Worm (Caenorhabditis elegans) whole organism, L2 larva: ENCODE results near the gene B0496.2.

Experiments
- C34F6.9 ChIP-seq: fragments of 150-350 bp; optimal IDR thresholded peaks from 2 replicates; lab custom pipeline; 2014; ENCODE audit warnings: missing biosample characterization, missing genetic modification characterization
- R02D3.7 ChIP-seq: fragments of 150-350 bp; optimal IDR thresholded peaks from 2 replicates; lab custom pipeline; 2014; ENCODE audit warnings: missing biosample characterization, missing genetic modification characterization
- ZK546.5 ChIP-seq: sonication (generic microtip); optimal IDR thresholded peaks from 2 replicates; lab custom pipeline; 2017; ENCODE audit warnings: missing biosample characterization, missing genetic modification characterization
- alr-1 ChIP-seq: fragments of 150-350 bp; optimal IDR thresholded peaks from 2 replicates; lab custom pipeline; 2014; ENCODE audit warnings: missing biosample characterization, missing genetic modification characterization
- aly-2 ChIP-seq: fragments of 150-350 bp; optimal IDR thresholded peaks from 2 replicates; lab custom pipeline; 2014; ENCODE audit warnings: missing biosample characterization, missing genetic modification characterization
- ama-1 ChIP-seq: fragments of 150-350 bp; optimal IDR thresholded peaks from 2 replicates; lab custom pipeline; 2018; ENCODE audit warnings: inconsistent platforms
- blmp-1 ChIP-seq: sonication (generic microtip); optimal IDR thresholded peaks from 2 replicates; lab custom pipeline; 2017; ENCODE audit warnings: missing genetic modification characterization, mild to moderate bottlenecking, missing compliant biosample characterization, antibody characterized with exemption, moderate library complexity; ENCODE audit not compliant: insufficient read depth
- ceh-16 ChIP-seq: fragments of 150-350 bp; optimal IDR thresholded peaks from 2 replicates; lab custom pipeline; 2014; ENCODE audit warnings: missing biosample characterization, missing genetic modification characterization
- ceh-82 ChIP-seq: fragments of 150-350 bp; optimal IDR thresholded peaks from 2 replicates; lab custom pipeline; 2014; ENCODE audit warnings: missing biosample characterization, missing genetic modification characterization
- crh-2 ChIP-seq: sonication (generic microtip); optimal IDR thresholded peaks from 2 replicates; lab custom pipeline; 2017; ENCODE audit warnings: missing biosample characterization, missing genetic modification characterization
- dmd-4 ChIP-seq: sonication (generic microtip); optimal IDR thresholded peaks from 2 replicates; lab custom pipeline; 2017; ENCODE audit warnings: missing biosample characterization, missing genetic modification characterization
- elt-1 ChIP-seq: fragments of 150-350 bp; optimal IDR thresholded peaks from 2 replicates; lab custom pipeline; 2014; ENCODE audit warnings: missing biosample characterization, missing genetic modification characterization
- elt-3 ChIP-seq: sonication (generic microtip); optimal IDR thresholded peaks from 2 replicates; lab custom pipeline; 2017; ENCODE audit warnings: missing biosample characterization, missing genetic modification characterization
- fos-1 ChIP-seq: fragments of 150-350 bp; optimal IDR thresholded peaks from 2 replicates; lab custom pipeline; 2014; ENCODE audit warnings: missing biosample characterization, missing genetic modification characterization
- lin-11 ChIP-seq: fragments of 150-350 bp; sonication (generic microtip); optimal IDR thresholded peaks from 2 replicates; lab custom pipeline; 2014; ENCODE audit warnings: missing biosample characterization, missing genetic modification characterization, inconsistent platforms, mixed read lengths
- lin-39 ChIP-seq: fragments of 150-350 bp; optimal IDR thresholded peaks from 2 replicates; lab custom pipeline; 2014; ENCODE audit warnings: missing biosample characterization, missing genetic modification reagents, missing genetic modification characterization
- lsy-2 ChIP-seq, 2 experiments: fragments of 150-350 bp in 1 of 2; sonication (generic microtip) in 1 of 2; optimal IDR thresholded peaks; 2 replicates each; lab custom pipeline; 2014 to 2017; ENCODE audit warnings: missing biosample characterization in 2 of 2, missing genetic modification characterization in 2 of 2
- mbf-1 ChIP-seq: sonication (generic microtip); optimal IDR thresholded peaks from 2 replicates; lab custom pipeline; 2017; ENCODE audit warnings: missing biosample characterization, missing genetic modification characterization
- mdl-1 ChIP-seq, 2 experiments: fragments of 150-350 bp in 1 of 2; sonication (generic microtip) in 1 of 2; optimal IDR thresholded peaks; 2 replicates each; lab custom pipeline; 2017; ENCODE audit warnings: missing biosample characterization in 2 of 2, missing genetic modification characterization in 2 of 2
- nhr-11 ChIP-seq: fragments of 150-350 bp; optimal IDR thresholded peaks from 2 replicates; lab custom pipeline; 2014; ENCODE audit warnings: missing biosample characterization, missing genetic modification characterization
- nhr-12 ChIP-seq: fragments of 150-350 bp; optimal IDR thresholded peaks from 2 replicates; lab custom pipeline; 2014; ENCODE audit warnings: missing biosample characterization, missing genetic modification characterization
- nhr-129 ChIP-seq: fragments of 150-350 bp; optimal IDR thresholded peaks from 2 replicates; lab custom pipeline; 2014; ENCODE audit warnings: missing biosample characterization, missing genetic modification characterization
- nhr-77 ChIP-seq: fragments of 150-350 bp; optimal IDR thresholded peaks from 2 replicates; lab custom pipeline; 2014; ENCODE audit warnings: missing biosample characterization, missing genetic modification characterization
- peb-1 ChIP-seq: fragments of 150-350 bp; optimal IDR thresholded peaks from 2 replicates; lab custom pipeline; 2014; ENCODE audit warnings: missing biosample characterization, missing genetic modification characterization
- sem-4 ChIP-seq: fragments of 150-350 bp; optimal IDR thresholded peaks from 2 replicates; lab custom pipeline; 2014; ENCODE audit warnings: missing biosample characterization, missing genetic modification reagents, missing genetic modification characterization
- skn-1 ChIP-seq: sonication (generic microtip); optimal IDR thresholded peaks from 2 replicates; lab custom pipeline; 2017; ENCODE audit warnings: missing biosample characterization, missing genetic modification characterization
- sma-3 ChIP-seq: sonication (generic microtip); optimal IDR thresholded peaks from 2 replicates; lab custom pipeline; 2016; ENCODE audit warnings: missing genetic modification reagents, missing genetic modification characterization, missing compliant biosample characterization
- sma-9 ChIP-seq, 2 experiments: fragments of 150-350 bp in 1 of 2; sonication (generic microtip) in 1 of 2; optimal IDR thresholded peaks; 2 replicates each; lab custom pipeline; 2014 to 2016; ENCODE audit warnings: missing genetic modification characterization in 2 of 2, mild to moderate bottlenecking in 1 of 2, missing biosample characterization in 1 of 2, missing compliant biosample characterization in 1 of 2, missing genetic modification reagents in 1 of 2, moderate library complexity in 1 of 2
- unc-55 ChIP-seq: fragments of 150-350 bp; sonication (generic microtip); optimal IDR thresholded peaks from 3 replicates; lab custom pipeline; 2014; ENCODE audit warnings: missing biosample characterization, missing genetic modification reagents, missing genetic modification characterization
- unc-62 ChIP-seq: fragments of 150-350 bp; optimal IDR thresholded peaks from 2 replicates; lab custom pipeline; 2014; ENCODE audit warnings: missing biosample characterization, missing genetic modification reagents, missing genetic modification characterization
- zag-1 ChIP-seq: fragments of 150-350 bp; optimal IDR thresholded peaks from 2 replicates; lab custom pipeline; 2014; ENCODE audit warnings: missing biosample characterization, missing genetic modification characterization
- ztf-1 ChIP-seq: fragments of 200-800 bp; sonication (Bioruptor generic); conservative IDR thresholded peaks from 2 replicates; pipeline ENCODE4 v1.3.6; 2022; ENCODE audit warnings: missing genetic modification characterization, missing compliant biosample characterization
- ztf-11 ChIP-seq: sonication (generic microtip); optimal IDR thresholded peaks from 2 replicates; lab custom pipeline; 2017; ENCODE audit warnings: missing biosample characterization, missing genetic modification characterization

Gene B0496.2

ce11 chrIV:7451345-7451744 lies 3.7 kb downstream of the B0496.2 start, which contains the start of gene tes-1:
TSS of gene tes-1 (minus strand) at chrIV:7451445.
- no peak for TF ChIP-seq zag-1 (tag; lab: Kevin White, UChicago)
- no peak for TF ChIP-seq peb-1 (tag; lab: Kevin White, UChicago)
- TF ChIP-seq ama-1 = no peak
- TF ChIP-seq ceh-16 (tag; lab: Kevin White, UChicago) = no peak
- TF ChIP-seq crh-2 (tag; lab: Kevin White, UChicago) = no peak
- no peak for TF ChIP-seq nhr-11 (tag; lab: Kevin White, UChicago)
- no peak for TF ChIP-seq C34F6.9 (tag; lab: Kevin White, UChicago)
- TF ChIP-seq unc-55 (GFP tag; lab: Kevin White, UChicago) = no peak
- TF ChIP-seq ztf-11 (tag; lab: Kevin White, UChicago) = no peak
- no peak for TF ChIP-seq unc-62 (GFP tag; lab: Kevin White, UChicago)
- no peak for TF ChIP-seq sma-9 (GFP tag; optimal IDR thresholded peaks at IDR 0.05; lab: Kevin White, UChicago)
- TF ChIP-seq sma-9 (tag; optimal IDR thresholded peaks at IDR 0.05; lab: Kevin White, UChicago) = no peak
- TF ChIP-seq blmp-1 (tag; lab: Kevin White, UChicago) = no peak
- no peak for TF ChIP-seq alr-1
- no peak for TF ChIP-seq lin-11 (tag; lab: Kevin White, UChicago)
- TF ChIP-seq nhr-12 (tag; lab: Kevin White, UChicago) = no peak
- TF ChIP-seq dmd-4 = no peak
- TF ChIP-seq aly-2 (tag; lab: Kevin White, UChicago) = no peak
- no peak for TF ChIP-seq ztf-1

- TF ChIP-seq ceh-82 (tag; lab: Kevin White, UChicago) = no peak
- peak; percentile 12 for TF ChIP-seq sem-4 (tag; lab: Kevin White, UChicago)
- TF ChIP-seq alr-1 = no peak
- no peak for TF ChIP-seq R02D3.7 (tag; lab: Kevin White, UChicago)
- peak; percentile 69 for TF ChIP-seq unc-55 (GFP tag; lab: Kevin White, UChicago)
- TF ChIP-seq elt-1 (tag; lab: Kevin White, UChicago) = no peak
- peak; percentile 15 for TF ChIP-seq nhr-129 (tag; lab: Kevin White, UChicago)
- no peak for TF ChIP-seq crh-2 (tag; lab: Kevin White, UChicago)
- peak; percentile 6 for TF ChIP-seq sma-9 (GFP tag; optimal IDR thresholded peaks at IDR 0.05; lab: Kevin White, UChicago)
- no peak for TF ChIP-seq sma-9 (tag; optimal IDR thresholded peaks at IDR 0.05; lab: Kevin White, UChicago)
- TF ChIP-seq lin-11 (tag; lab: Kevin White, UChicago) = no peak
- TF ChIP-seq lsy-2 (tag; optimal IDR thresholded peaks at IDR 0.05; lab: Kevin White, UChicago) = no peak
Measured at ce11 chrIV:7453661-7454159, 6.1 kb downstream of the B0496.2 start.

DNA sequence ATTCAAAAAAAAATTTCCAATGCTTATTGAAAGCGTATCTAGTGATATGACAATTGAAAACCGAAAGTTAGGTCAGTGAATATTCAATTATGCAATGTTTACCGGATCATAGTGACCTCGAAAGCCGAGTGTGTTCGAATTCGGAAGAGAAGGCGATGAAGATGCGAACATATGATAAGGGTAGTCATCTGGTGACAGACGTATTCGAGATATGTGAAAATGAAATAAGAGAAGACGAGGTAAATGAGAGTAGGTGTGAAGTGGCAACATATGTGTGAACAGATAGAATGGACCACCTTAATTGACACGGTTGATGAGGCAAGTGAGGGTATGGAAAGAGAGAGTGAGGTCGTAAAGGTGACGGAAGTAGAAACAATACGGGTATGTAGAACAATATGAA lies 7.2 kb downstream of the B0496.2 start:
- TF ChIP-seq sma-3 (no peak), elt-3 (tag; lab: Kevin White, UChicago) (no peak), blmp-1 (tag; lab: Kevin White, UChicago) (no peak), dmd-4 (no peak), R02D3.7 (tag; lab: Kevin White, UChicago) (no peak), lin-11 (tag; lab: Kevin White, UChicago) (no peak), elt-1 (tag; lab: Kevin White, UChicago) (no peak), mdl-1 (tag; optimal IDR thresholded peaks at IDR 0.05; lab: Kevin White, UChicago) (no peak), ztf-11 (tag; lab: Kevin White, UChicago) (no peak)
- TF ChIP-seq, all 48 proteins: peak for 0

- no peak for TF ChIP-seq ZK546.5 (tag; lab: Kevin White, UChicago)
- TF ChIP-seq lin-39 (tag; lab: Kevin White, UChicago) = no peak
- no peak for TF ChIP-seq peb-1 (tag; lab: Kevin White, UChicago)
- no peak for TF ChIP-seq zag-1 (tag; lab: Kevin White, UChicago)
- no peak for TF ChIP-seq sma-9 (GFP tag; optimal IDR thresholded peaks at IDR 0.05; lab: Kevin White, UChicago)
- no peak for TF ChIP-seq sma-9 (tag; optimal IDR thresholded peaks at IDR 0.05; lab: Kevin White, UChicago)
- TF ChIP-seq ceh-82 (tag; lab: Kevin White, UChicago) = no peak
- TF ChIP-seq skn-1 (tag; lab: Kevin White, UChicago) = no peak
- TF ChIP-seq mbf-1 (tag; lab: Kevin White, UChicago) = no peak
Measured at ce11 chrIV:7456225-7456624, 8.6 kb downstream of the B0496.2 start, which contains the start of gene F13B6.1. TSS of gene F13B6.1 (plus strand) at chrIV:7456525.

ce11 chrIV:7460225-7460624 lies 12.6 kb downstream of the B0496.2 start, which contains the start of gene F13B6.2:
TSS of gene F13B6.2 (minus strand) at chrIV:7460325.
- TF ChIP-seq fos-1 (tag; lab: Kevin White, UChicago) = peak; percentile 34
- TF ChIP-seq nhr-77 (tag; lab: Kevin White, UChicago) = no peak
- no peak for TF ChIP-seq unc-62 (GFP tag; lab: Kevin White, UChicago)
